Worm (Caenorhabditis elegans): Measurements from ENCODE around the gene slc-17.8.

slc-17.8 gene

DNA sequence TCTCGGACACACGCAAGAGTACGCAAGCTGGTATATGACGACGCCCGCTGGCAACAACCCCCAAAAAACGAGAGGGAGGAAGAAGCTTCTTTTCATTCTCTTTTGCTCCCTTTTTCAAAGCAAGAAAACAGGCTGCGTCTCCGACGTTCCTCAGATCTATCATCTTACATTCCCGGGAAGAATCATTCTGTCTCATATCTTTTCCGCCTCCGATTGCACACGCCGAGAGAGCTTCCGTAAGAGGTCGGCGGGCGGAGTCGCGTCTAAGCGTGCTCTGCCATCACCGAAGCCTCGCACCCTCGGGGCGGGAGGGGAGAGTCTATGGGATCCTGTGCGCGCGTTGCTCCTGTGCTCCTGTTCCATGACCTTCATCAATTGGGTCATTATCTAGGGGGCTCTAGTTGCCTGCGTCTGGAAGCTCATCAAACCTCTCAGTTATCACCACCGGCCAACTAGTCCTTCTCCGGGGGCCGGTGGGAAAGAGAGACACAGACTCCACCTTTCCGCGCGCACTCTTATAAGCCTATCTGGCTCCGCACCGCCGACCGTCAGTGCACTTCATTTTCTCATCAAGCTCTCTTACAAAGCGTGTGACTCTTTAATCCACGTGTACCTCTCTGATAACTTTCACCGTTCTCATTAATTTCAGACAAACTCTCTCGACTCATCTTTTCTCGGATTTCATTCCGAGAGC is at the start of gene slc-17.8, which contains the start of gene asns-1:
Gene slc-17.8 (minus strand): TSS at position 51 of the 694 bp plus-strand sequence.
Gene asns-1 (plus strand): TSS at position 644 of the 694 bp plus-strand sequence.
- TF ChIP-seq mls-2 (tag; optimal IDR thresholded peaks at IDR 0.05): no peak
- no peak for TF ChIP-seq bed-3 (GFP tag; optimal IDR thresholded peaks at IDR 0.05)
- no peak for TF ChIP-seq sem-2 (GFP tag; optimal IDR thresholded peaks at IDR 0.05)
- TF ChIP-seq unc-120 (tag; optimal IDR thresholded peaks at IDR 0.05; ENCODE audit: poor library complexity, severe bottlenecking): peak; percentile 37
- no peak for TF ChIP-seq mab-5 (tag; optimal IDR thresholded peaks at IDR 0.05)

DNA sequence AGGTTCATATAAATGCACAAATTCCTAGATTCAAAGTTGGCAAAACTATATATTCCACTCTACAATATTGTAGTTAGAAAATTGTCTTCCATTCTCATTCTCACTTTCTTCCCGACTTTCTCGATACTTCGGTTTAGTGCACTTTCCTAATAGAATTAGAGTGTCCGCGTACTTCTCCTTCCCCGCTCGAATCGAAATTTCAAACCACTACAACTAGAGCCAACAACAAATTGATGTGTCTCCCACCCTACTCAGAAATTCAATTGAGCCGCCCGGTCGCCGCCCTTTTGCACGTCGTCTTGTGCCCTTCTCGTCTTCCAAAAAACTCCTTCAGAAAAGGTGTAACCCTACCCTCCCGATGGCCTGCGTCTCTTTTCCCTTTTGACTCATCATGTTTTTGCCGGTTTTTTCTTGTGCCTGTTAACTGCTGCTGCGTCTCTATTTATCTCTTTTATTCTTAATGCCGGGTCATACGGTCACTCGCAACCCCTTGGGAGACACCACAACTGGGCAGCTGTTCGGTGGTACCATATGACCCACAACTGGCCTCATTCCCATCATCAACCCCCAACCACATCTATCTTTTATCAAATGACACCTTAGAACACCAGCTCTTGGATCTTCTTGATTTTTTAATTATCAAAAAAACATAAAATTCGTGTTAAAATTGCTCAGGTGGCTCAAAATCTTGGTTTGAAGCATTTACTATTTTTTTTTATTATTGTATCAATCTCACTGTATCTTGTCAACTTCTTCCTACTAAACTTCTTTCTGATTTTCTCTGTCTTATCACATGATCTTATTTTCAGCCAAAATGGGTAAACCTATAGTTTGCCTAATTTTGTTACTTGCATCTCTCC is 49.0 kb upstream of the slc-17.8 start, which contains the start of gene tag-196:
Gene tag-196 (plus strand): TSS at position 810 of the 860 bp plus-strand sequence.
- no peak for TF ChIP-seq ham-2 (GFP tag; optimal IDR thresholded peaks at IDR 0.05)
- TF ChIP-seq hlh-1 (tag; optimal IDR thresholded peaks at IDR 0.05): peak; percentile 94
- no peak for TF ChIP-seq pha-4 (tag; optimal IDR thresholded peaks at IDR 0.05)
- TF ChIP-seq mab-5 (tag; optimal IDR thresholded peaks at IDR 0.05): no peak
- peak; percentile 11 for TF ChIP-seq nhr-2 (tag; optimal IDR thresholded peaks at IDR 0.05)
- no peak for TF ChIP-seq lsy-2 (tag; optimal IDR thresholded peaks at IDR 0.05)
- peak; percentile 20 for TF ChIP-seq unc-120 (tag; optimal IDR thresholded peaks at IDR 0.05; ENCODE audit: poor library complexity, severe bottlenecking)
- no peak for TF ChIP-seq mls-2 (tag; optimal IDR thresholded peaks at IDR 0.05)
- TF ChIP-seq nhr-237 (tag; optimal IDR thresholded peaks at IDR 0.05): no peak
- no peak for TF ChIP-seq ceh-43 (GFP tag; optimal IDR thresholded peaks at IDR 0.05)
- peak; percentile 95 for TF ChIP-seq ces-1 (GFP tag; optimal IDR thresholded peaks at IDR 0.05)
- no peak for TF ChIP-seq flh-1 (GFP tag; optimal IDR thresholded peaks at IDR 0.05)
- TF ChIP-seq cnd-1 (tag; optimal IDR thresholded peaks at IDR 0.05): peak; percentile 10
- no peak for TF ChIP-seq nhr-28 (tag; optimal IDR thresholded peaks at IDR 0.05)
- no peak for TF ChIP-seq sptf-1 (tag; optimal IDR thresholded peaks at IDR 0.05)
- TF ChIP-seq elt-3 (tag; optimal IDR thresholded peaks at IDR 0.05): no peak
- TF ChIP-seq ceh-39 (tag; optimal IDR thresholded peaks at IDR 0.05): no peak
- no peak for TF ChIP-seq snpc-4 (tag; optimal IDR thresholded peaks at IDR 0.05)
- TF ChIP-seq unc-62 (GFP tag; optimal IDR thresholded peaks at IDR 0.05): peak; percentile 11

DNA sequence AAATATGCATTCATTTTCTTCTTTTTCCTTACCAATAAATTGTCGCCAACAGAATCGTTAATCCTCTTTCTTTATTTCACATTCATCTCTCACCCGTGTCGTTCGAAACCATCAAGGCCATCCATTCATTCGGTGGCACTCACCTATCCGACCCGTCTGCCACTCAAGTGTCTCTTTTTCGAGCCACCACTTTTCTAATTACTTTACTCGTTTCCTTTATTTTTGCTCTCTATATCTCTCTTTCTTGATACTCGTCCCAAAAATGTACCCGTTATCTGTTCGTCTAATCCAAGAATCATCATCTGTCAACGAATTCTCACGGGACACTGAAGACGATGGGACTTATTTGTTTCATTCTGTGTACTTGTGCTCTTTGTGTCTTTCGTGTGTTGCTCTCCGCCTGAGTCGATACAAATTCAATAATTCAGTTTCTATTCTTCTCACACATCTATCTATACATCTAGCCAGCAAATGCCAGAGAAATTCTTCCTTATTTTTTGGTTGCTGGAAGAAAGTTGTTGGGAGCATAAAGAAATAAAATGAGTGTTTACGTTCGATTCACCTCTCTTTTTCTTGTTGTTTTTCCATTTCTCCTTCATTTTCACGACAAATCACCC is 47.4 kb upstream of the slc-17.8 start:
- TF ChIP-seq lin-32 (GFP tag; optimal IDR thresholded peaks at IDR 0.05) (no peak), unc-62 (GFP tag; optimal IDR thresholded peaks at IDR 0.05) (peak; percentile 59), ces-1 (GFP tag; optimal IDR thresholded peaks at IDR 0.05) (peak; percentile 86)

DNA sequence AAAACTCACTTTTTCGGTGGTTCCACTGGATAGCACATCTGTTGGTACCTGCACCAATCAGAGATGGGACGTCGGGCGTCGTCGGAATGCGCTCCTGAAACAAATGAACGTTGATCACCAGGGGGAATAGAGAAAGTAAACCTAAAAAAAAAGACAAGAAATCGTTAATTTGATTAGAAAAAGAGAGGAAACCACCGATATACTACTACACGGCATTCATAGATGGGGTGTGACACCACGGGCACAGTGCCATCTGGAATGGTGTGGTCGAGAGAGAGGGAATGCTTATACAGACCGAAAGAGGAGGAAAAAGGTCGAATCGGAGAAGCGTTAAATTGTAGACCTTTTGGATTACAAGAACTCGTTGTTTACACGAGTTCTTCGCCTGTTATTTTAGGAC is 42.7 kb upstream of the slc-17.8 start, which contains the start of gene C10B5.3:
Gene C10B5.3 (minus strand): TSS at position 101 of the 400 bp plus-strand sequence.
- TF ChIP-seq lsy-2 (tag; optimal IDR thresholded peaks at IDR 0.05): no peak
- no peak for TF ChIP-seq hlh-1 (tag; optimal IDR thresholded peaks at IDR 0.05)
- no peak for TF ChIP-seq elt-3 (tag; optimal IDR thresholded peaks at IDR 0.05)
- no peak for TF ChIP-seq nhr-28 (tag; optimal IDR thresholded peaks at IDR 0.05)
- TF ChIP-seq sptf-1 (tag; optimal IDR thresholded peaks at IDR 0.05): no peak
- no peak for TF ChIP-seq zip-8 (tag; optimal IDR thresholded peaks at IDR 0.05)
- no peak for TF ChIP-seq pha-4 (tag; optimal IDR thresholded peaks at IDR 0.05)
- TF ChIP-seq flh-1 (GFP tag; optimal IDR thresholded peaks at IDR 0.05): no peak
- TF ChIP-seq unc-62 (GFP tag; optimal IDR thresholded peaks at IDR 0.05): no peak
- TF ChIP-seq nhr-2 (tag; optimal IDR thresholded peaks at IDR 0.05): no peak

DNA sequence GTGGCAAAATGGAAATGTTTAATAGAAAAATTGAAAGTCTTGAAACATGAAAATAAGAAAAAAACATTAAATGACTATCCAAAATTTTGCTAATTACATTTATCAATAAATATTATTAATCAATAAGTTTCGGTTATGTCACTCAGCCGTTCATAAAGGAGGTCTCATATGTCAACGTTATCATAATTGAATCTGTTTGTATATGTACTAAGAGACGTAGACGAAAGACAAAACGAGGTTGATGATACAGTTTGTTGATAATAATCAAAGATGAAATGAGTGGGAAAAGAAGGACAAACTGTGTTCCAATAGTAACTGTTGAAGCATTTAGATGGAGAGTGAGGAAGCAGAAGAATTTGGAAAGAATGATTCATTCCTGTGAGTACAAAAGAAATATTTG is 41.5 kb upstream of the slc-17.8 start:
- TF ChIP-seq mab-5 (tag; optimal IDR thresholded peaks at IDR 0.05) (no peak), elt-3 (tag; optimal IDR thresholded peaks at IDR 0.05) (peak; percentile 51)

DNA sequence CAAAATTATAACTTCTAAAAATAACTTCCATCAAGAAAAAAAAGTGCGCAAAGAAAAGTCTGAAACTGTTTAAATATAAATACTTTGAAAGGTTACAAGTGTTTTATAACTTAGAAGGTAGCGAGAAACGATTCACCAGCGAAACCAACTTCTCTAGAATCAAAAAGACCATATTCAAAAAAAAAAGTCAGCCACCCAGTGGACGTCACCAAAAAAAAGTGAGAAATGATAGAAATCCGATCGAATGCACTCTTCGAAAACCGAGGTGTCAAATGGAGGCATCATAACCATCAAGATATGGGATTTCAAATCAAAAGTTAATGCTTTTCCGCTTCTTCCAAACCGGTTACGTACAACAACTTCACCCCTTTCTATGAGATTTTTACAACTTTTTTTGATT is 41.1 kb upstream of the slc-17.8 start:
- no peak for TF ChIP-seq lin-13 (tag; optimal IDR thresholded peaks at IDR 0.05)
- TF ChIP-seq unc-39 (tag; optimal IDR thresholded peaks at IDR 0.05): no peak
- TF ChIP-seq elt-1 (tag; optimal IDR thresholded peaks at IDR 0.05; ENCODE audit: borderline replicate concordance, insufficient read depth): no peak
- no peak for TF ChIP-seq flh-1 (GFP tag; optimal IDR thresholded peaks at IDR 0.05)
- no peak for TF ChIP-seq nhr-237 (tag; optimal IDR thresholded peaks at IDR 0.05)
- TF ChIP-seq lin-32 (GFP tag; optimal IDR thresholded peaks at IDR 0.05): no peak
- TF ChIP-seq ceh-43 (GFP tag; optimal IDR thresholded peaks at IDR 0.05): no peak
- no peak for TF ChIP-seq ceh-83 (GFP tag; optimal IDR thresholded peaks at IDR 0.05)
- TF ChIP-seq zip-8 (tag; optimal IDR thresholded peaks at IDR 0.05): no peak
- TF ChIP-seq mls-2 (tag; optimal IDR thresholded peaks at IDR 0.05): no peak
- no peak for TF ChIP-seq mep-1 (tag; optimal IDR thresholded peaks at IDR 0.05)
- no peak for TF ChIP-seq elt-3 (tag; optimal IDR thresholded peaks at IDR 0.05)
- no peak for TF ChIP-seq pha-4 (tag; optimal IDR thresholded peaks at IDR 0.05)
- no peak for TF ChIP-seq nhr-28 (tag; optimal IDR thresholded peaks at IDR 0.05)
- TF ChIP-seq nhr-2 (tag; optimal IDR thresholded peaks at IDR 0.05): no peak
- TF ChIP-seq unc-62 (GFP tag; optimal IDR thresholded peaks at IDR 0.05): no peak
